Worm (Caenorhabditis elegans) whole organism, L4 larva: ENCODE data around the gene fubl-2.

Source experiments
- F37D6.2 ChIP-seq: sonication (generic microtip); optimal IDR thresholded peaks from 2 replicates; lab custom pipeline; 2016; ENCODE audit warnings: mild to moderate bottlenecking, missing genetic modification characterization, missing compliant biosample characterization
- T26A8.4 ChIP-seq: fragments of 200-800 bp; sonication (Bioruptor generic); IDR thresholded peaks from 2 replicates; pipeline ENCODE4 v1.3.6; 2022; ENCODE audit warnings: missing genetic modification characterization, missing compliant biosample characterization
- Y5F2A.4 ChIP-seq: fragments of 200-800 bp; sonication (Bioruptor generic); optimal IDR thresholded peaks from 2 replicates; lab custom pipeline; 2018; ENCODE audit warnings: mild to moderate bottlenecking, missing genetic modification characterization, missing compliant biosample characterization
- Y75B8A.6 ChIP-seq: fragments of 200-800 bp; sonication (Bioruptor generic); IDR thresholded peaks from 2 replicates; pipeline ENCODE4 v1.3.6; 2022; ENCODE audit warnings: missing genetic modification reagents, missing genetic modification characterization, missing compliant biosample characterization
- ZK546.5 ChIP-seq, 2 experiments: sonication (generic microtip); optimal IDR thresholded peaks; 2 replicates each; lab custom pipeline; 2017; ENCODE audit warnings: missing biosample characterization in 2 of 2, missing genetic modification characterization in 2 of 2
- aly-2 ChIP-seq: sonication (generic microtip); optimal IDR thresholded peaks from 2 replicates; lab custom pipeline; 2018; ENCODE audit warnings: missing biosample characterization, missing genetic modification characterization
- arid-1 ChIP-seq: fragments of 200-800 bp; sonication (Bioruptor generic); conservative IDR thresholded peaks from 2 replicates; pipeline ENCODE4 v1.3.6; 2022; ENCODE audit warnings: missing genetic modification reagents, missing genetic modification characterization, missing compliant biosample characterization
- ceh-44 ChIP-seq: fragments of 200-800 bp; sonication (Bioruptor generic); IDR thresholded peaks from 2 replicates; pipeline ENCODE4 v1.3.6; 2022; ENCODE audit warnings: missing genetic modification reagents, missing genetic modification characterization, missing compliant biosample characterization
- ceh-62 ChIP-seq: sonication (generic microtip); optimal IDR thresholded peaks from 2 replicates; lab custom pipeline; 2017; ENCODE audit warnings: missing biosample characterization, missing genetic modification characterization
- ces-1 ChIP-seq: fragments of 150-350 bp; sonication (generic microtip); optimal IDR thresholded peaks from 4 replicates; lab custom pipeline; 2014; ENCODE audit warnings: missing biosample characterization, missing genetic modification reagents, missing genetic modification characterization
- cey-2 ChIP-seq: sonication (generic microtip); optimal IDR thresholded peaks from 3 replicates; lab custom pipeline; 2017; ENCODE audit warnings: missing genetic modification characterization, mild to moderate bottlenecking, missing compliant biosample characterization, antibody characterized with exemption, borderline replicate concordance; ENCODE audit not compliant: insufficient read depth
- ctbp-1 ChIP-seq: fragments of 200-800 bp; sonication (Bioruptor generic); IDR thresholded peaks from 2 replicates; pipeline ENCODE4 v1.3.6; 2022; ENCODE audit warnings: missing genetic modification reagents, missing genetic modification characterization, missing compliant biosample characterization
- daf-12 ChIP-seq: fragments of 150-350 bp; optimal IDR thresholded peaks from 2 replicates; lab custom pipeline; 2014; ENCODE audit warnings: missing biosample characterization, missing genetic modification reagents, missing genetic modification characterization
- gei-8 ChIP-seq: fragments of 200-800 bp; sonication (Bioruptor generic); optimal IDR thresholded peaks from 2 replicates; lab custom pipeline; 2018; ENCODE audit warnings: mild to moderate bottlenecking, missing genetic modification characterization, missing compliant biosample characterization
- hif-1 ChIP-seq, 2 experiments: sonication (generic microtip); optimal IDR thresholded peaks; 2 replicates each; lab custom pipeline; 2016 to 2017; ENCODE audit warnings: missing compliant biosample characterization in 2 of 2, missing genetic modification characterization in 2 of 2, missing genetic modification reagents in 2 of 2, missing genotype in 2 of 2, mild to moderate bottlenecking in 1 of 2
- hlh-11 ChIP-seq: fragments of 200-800 bp; sonication (Bioruptor generic); optimal IDR thresholded peaks from 2 replicates; lab custom pipeline; 2018; ENCODE audit warnings: mild to moderate bottlenecking, missing genetic modification characterization, missing compliant biosample characterization
- hmg-1.1 ChIP-seq: fragments of 200-800 bp; sonication (Bioruptor generic); IDR thresholded peaks from 2 replicates; pipeline ENCODE4 v1.3.6; 2022; ENCODE audit warnings: missing genetic modification reagents, missing genetic modification characterization, missing compliant biosample characterization
- jun-1 ChIP-seq: fragments of 150-350 bp; optimal IDR thresholded peaks from 2 replicates; lab custom pipeline; 2014; ENCODE audit warnings: missing biosample characterization, missing genetic modification reagents, missing genetic modification characterization
- lin-1 ChIP-seq: fragments of 200-800 bp; sonication (Bioruptor generic); IDR thresholded peaks from 2 replicates; pipeline ENCODE4 v1.3.6; 2022; ENCODE audit warnings: missing genetic modification reagents, missing genetic modification characterization, missing compliant biosample characterization
- lin-13 ChIP-seq: fragments of 150-350 bp; optimal IDR thresholded peaks from 2 replicates; lab custom pipeline; 2014; ENCODE audit warnings: missing biosample characterization, missing genetic modification reagents, missing genetic modification characterization
- lin-38 ChIP-seq: fragments of 200-800 bp; sonication (Bioruptor generic); IDR thresholded peaks from 2 replicates; pipeline ENCODE4 v1.3.6; 2022; ENCODE audit warnings: missing genetic modification reagents, missing genetic modification characterization, missing compliant biosample characterization
- lin-39 ChIP-seq: fragments of 150-350 bp; optimal IDR thresholded peaks from 2 replicates; lab custom pipeline; 2014; ENCODE audit warnings: missing biosample characterization, missing genetic modification reagents, missing genetic modification characterization
- lir-3 ChIP-seq: sonication (generic microtip); optimal IDR thresholded peaks from 2 replicates; lab custom pipeline; 2016; ENCODE audit warnings: mild to moderate bottlenecking, missing genetic modification characterization, missing compliant biosample characterization
- lsy-2 ChIP-seq, 2 experiments: fragments of 150-350 bp in 1 of 2; sonication (generic microtip) in 1 of 2; optimal IDR thresholded peaks; 2 replicates each; lab custom pipeline; 2014 to 2017; ENCODE audit warnings: missing biosample characterization in 2 of 2, missing genetic modification characterization in 2 of 2
- madf-9 ChIP-seq: fragments of 200-800 bp; sonication (Bioruptor generic); conservative IDR thresholded peaks from 2 replicates; pipeline ENCODE4 v1.3.6; 2022; ENCODE audit warnings: missing genetic modification reagents, missing genetic modification characterization, missing compliant biosample characterization
- mdl-1 ChIP-seq, 2 experiments: fragments of 150-350 bp in 1 of 2; sonication (generic microtip) in 1 of 2; optimal IDR thresholded peaks; 2 replicates each; lab custom pipeline; 2014 to 2017; ENCODE audit warnings: missing biosample characterization in 2 of 2, missing genetic modification characterization in 2 of 2
- mes-2 ChIP-seq: sonication (generic microtip); optimal IDR thresholded peaks from 2 replicates; lab custom pipeline; 2016; ENCODE audit warnings: missing genotype, mild to moderate bottlenecking, missing genetic modification characterization, missing compliant biosample characterization; ENCODE audit not compliant: poor library complexity, severe bottlenecking
- mxl-2 ChIP-seq: fragments of 200-800 bp; sonication (Bioruptor generic); conservative IDR thresholded peaks from 2 replicates; pipeline ENCODE4 v1.3.6; 2022; ENCODE audit warnings: missing genetic modification reagents, missing genetic modification characterization, missing compliant biosample characterization
- nhr-10 ChIP-seq: fragments of 150-350 bp; optimal IDR thresholded peaks from 2 replicates; lab custom pipeline; 2014; ENCODE audit warnings: missing biosample characterization, missing genetic modification characterization
- nhr-102 ChIP-seq: sonication (generic microtip); optimal IDR thresholded peaks from 2 replicates; lab custom pipeline; 2016; ENCODE audit warnings: mild to moderate bottlenecking, missing genetic modification characterization, moderate library complexity, missing compliant biosample characterization
- nhr-11 ChIP-seq: fragments of 150-350 bp; optimal IDR thresholded peaks from 2 replicates; lab custom pipeline; 2014; ENCODE audit warnings: missing biosample characterization, missing genetic modification characterization
- nhr-111 ChIP-seq: fragments of 200-800 bp; sonication (Bioruptor generic); optimal IDR thresholded peaks from 2 replicates; lab custom pipeline; 2018; ENCODE audit warnings: mild to moderate bottlenecking, missing genetic modification characterization, missing compliant biosample characterization
- nhr-42 ChIP-seq: fragments of 200-800 bp; sonication (Bioruptor generic); IDR thresholded peaks from 2 replicates; pipeline ENCODE4 v1.3.6; 2022; ENCODE audit warnings: missing genetic modification characterization, missing compliant biosample characterization
- nhr-48 ChIP-seq: sonication (generic microtip); optimal IDR thresholded peaks from 2 replicates; lab custom pipeline; 2016; ENCODE audit warnings: mild to moderate bottlenecking, missing genetic modification characterization, missing compliant biosample characterization
- nhr-77 ChIP-seq: fragments of 150-350 bp; optimal IDR thresholded peaks from 2 replicates; lab custom pipeline; 2014; ENCODE audit warnings: missing biosample characterization, missing genetic modification characterization
- pha-4 ChIP-seq, 2 experiments: fragments of 150-350 bp in 1 of 2; fragments of 200-800 bp in 1 of 2; sonication (Bioruptor generic) in 1 of 2; IDR thresholded peaks in 1 of 2; optimal IDR thresholded peaks in 1 of 2; 2 replicates each; pipeline versions ENCODE4 v1.3.6 to Lab custom; 2014 to 2022; ENCODE audit warnings: missing genetic modification characterization in 2 of 2, missing genetic modification reagents in 2 of 2, missing biosample characterization in 1 of 2, missing compliant biosample characterization in 1 of 2
- php-3 ChIP-seq: fragments of 200-800 bp; sonication (Bioruptor generic); IDR thresholded peaks from 2 replicates; pipeline ENCODE4 v1.3.6; 2022; ENCODE audit warnings: missing genetic modification reagents, missing genetic modification characterization, missing compliant biosample characterization
- rbr-2 ChIP-seq: sonication (generic microtip); optimal IDR thresholded peaks from 2 replicates; lab custom pipeline; 2016; ENCODE audit warnings: missing genotype, missing genetic modification characterization, missing compliant biosample characterization
- saeg-2 ChIP-seq: fragments of 200-800 bp; sonication (Bioruptor generic); IDR thresholded peaks from 2 replicates; pipeline ENCODE4 v1.3.6; 2022; ENCODE audit warnings: missing genetic modification reagents, missing genetic modification characterization, missing compliant biosample characterization
- sdz-12 ChIP-seq: fragments of 200-800 bp; sonication (Bioruptor generic); optimal IDR thresholded peaks from 2 replicates; lab custom pipeline; 2018; ENCODE audit warnings: mild to moderate bottlenecking, missing genetic modification characterization, missing compliant biosample characterization
- set-16 ChIP-seq: fragments of 200-800 bp; sonication (Bioruptor generic); IDR thresholded peaks from 2 replicates; pipeline ENCODE4 v1.3.6; 2022; ENCODE audit warnings: missing genetic modification reagents, missing genetic modification characterization, missing compliant biosample characterization
- snpc-4 ChIP-seq: fragments of 150-350 bp; optimal IDR thresholded peaks from 2 replicates; lab custom pipeline; 2014; ENCODE audit warnings: missing biosample characterization, missing genetic modification characterization
- tra-1 ChIP-seq: fragments of 200-800 bp; sonication (Bioruptor generic); IDR thresholded peaks from 2 replicates; pipeline ENCODE4 v1.3.6; 2022; ENCODE audit warnings: missing genetic modification reagents, missing genetic modification characterization, missing compliant biosample characterization
- unc-62 ChIP-seq, 3 experiments: fragments of 150-350 bp in 1 of 3; sonication (generic microtip); optimal IDR thresholded peaks in 2 of 3; peaks in 1 of 3; 1 replicate in 1 of 3; 2 replicates in 2 of 3; lab custom pipeline; 2014 to 2017; ENCODE audit warnings: missing biosample characterization in 3 of 3, missing genetic modification characterization in 3 of 3, missing genetic modification reagents in 3 of 3, missing genotype in 1 of 3
- zip-11 ChIP-seq: fragments of 200-800 bp; sonication (Bioruptor generic); IDR thresholded peaks from 2 replicates; pipeline ENCODE4 v1.3.6; 2022; ENCODE audit warnings: missing genetic modification characterization, missing compliant biosample characterization
- zip-2 ChIP-seq: fragments of 150-350 bp; optimal IDR thresholded peaks from 2 replicates; lab custom pipeline; 2014; ENCODE audit warnings: missing biosample characterization, missing genetic modification characterization
- ztf-11 ChIP-seq: fragments of 150-350 bp; optimal IDR thresholded peaks from 2 replicates; lab custom pipeline; 2014; ENCODE audit warnings: missing biosample characterization, missing genetic modification characterization
- ztf-7 ChIP-seq: fragments of 150-350 bp; optimal IDR thresholded peaks from 2 replicates; lab custom pipeline; 2014; ENCODE audit warnings: missing biosample characterization, missing genetic modification characterization

Gene fubl-2

DNA sequence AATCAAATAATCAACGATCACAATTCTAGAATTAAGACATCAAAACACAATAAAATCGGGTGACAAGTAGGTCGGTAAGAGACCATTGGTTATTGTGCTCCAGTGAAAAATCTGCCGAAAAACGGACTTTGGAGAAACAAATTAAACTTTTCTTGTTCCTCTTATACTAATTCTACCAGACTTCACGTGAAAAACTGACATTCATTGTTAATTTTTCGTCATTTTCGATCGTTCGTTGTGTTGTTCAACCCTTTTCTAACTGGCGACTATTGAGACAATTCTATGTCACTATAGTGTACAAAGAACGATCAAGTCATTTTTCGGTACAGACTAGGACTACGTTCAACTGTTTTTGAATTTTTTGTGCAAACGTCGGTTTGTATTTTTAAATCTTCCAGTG, 32.9 kb upstream of the fubl-2 start (continued):
- TF ChIP-seq set-16 (no peak), lir-3 (tag; lab: Kevin White, UChicago) (no peak), madf-9 (GFP tag; lab: Robert Waterston, UW) (no peak), rbr-2 (tag; lab: Kevin White, UChicago) (no peak), daf-12 (tag; lab: Kevin White, UChicago) (no peak), T26A8.4 (GFP tag; lab: Robert Waterston, UW) (no peak), ztf-7 (tag; lab: Kevin White, UChicago) (peak; percentile 31), Y75B8A.6 (GFP tag; lab: Robert Waterston, UW) (no peak), pha-4 (GFP tag; IDR thresholded peaks at IDR 0.05; lab: Robert Waterston, UW) (no peak), pha-4 (tag; optimal IDR thresholded peaks at IDR 0.05; lab: Kevin White, UChicago) (no peak), snpc-4 (tag; lab: Kevin White, UChicago) (no peak), nhr-48 (tag; lab: Kevin White, UChicago) (peak; percentile 41), F37D6.2 (tag; lab: Kevin White, UChicago) (no peak), nhr-77 (tag; lab: Kevin White, UChicago) (peak; percentile 29), lin-38 (GFP tag; lab: Robert Waterston, UW) (no peak), ctbp-1 (no peak), aly-2 (tag; lab: Kevin White, UChicago) (no peak), unc-62 (GFP tag; optimal IDR thresholded peaks at IDR 0.05 in 1 of 2; lab: Kevin White, UChicago) (no peak), unc-62 (tag; optimal IDR thresholded peaks at IDR 0.05; lab: Kevin White, UChicago) (no peak), ceh-44 (GFP tag; lab: Robert Waterston, UW) (no peak), hmg-1.1 (GFP tag; lab: Robert Waterston, UW) (no peak), ZK546.5 (tag; optimal IDR thresholded peaks at IDR 0.05; lab: Kevin White, UChicago) (no peak), sdz-12 (no peak), mes-2 (tag; lab: Kevin White, UChicago) (peak; percentile 45), Y5F2A.4 (GFP tag; lab: Kevin White, UChicago) (no peak), hlh-11 (tag; lab: Kevin White, UChicago) (peak; percentile 27), nhr-111 (GFP tag; lab: Kevin White, UChicago) (no peak), lin-39 (no peak), php-3 (no peak), saeg-2 (GFP tag; lab: Robert Waterston, UW) (no peak), nhr-42 (GFP tag; lab: Robert Waterston, UW) (no peak), ces-1 (GFP tag; lab: Kevin White, UChicago) (no peak), hif-1 (tag; optimal IDR thresholded peaks at IDR 0.05; lab: Kevin White, UChicago) (no peak), nhr-11 (tag; lab: Kevin White, UChicago) (no peak)

DNA sequence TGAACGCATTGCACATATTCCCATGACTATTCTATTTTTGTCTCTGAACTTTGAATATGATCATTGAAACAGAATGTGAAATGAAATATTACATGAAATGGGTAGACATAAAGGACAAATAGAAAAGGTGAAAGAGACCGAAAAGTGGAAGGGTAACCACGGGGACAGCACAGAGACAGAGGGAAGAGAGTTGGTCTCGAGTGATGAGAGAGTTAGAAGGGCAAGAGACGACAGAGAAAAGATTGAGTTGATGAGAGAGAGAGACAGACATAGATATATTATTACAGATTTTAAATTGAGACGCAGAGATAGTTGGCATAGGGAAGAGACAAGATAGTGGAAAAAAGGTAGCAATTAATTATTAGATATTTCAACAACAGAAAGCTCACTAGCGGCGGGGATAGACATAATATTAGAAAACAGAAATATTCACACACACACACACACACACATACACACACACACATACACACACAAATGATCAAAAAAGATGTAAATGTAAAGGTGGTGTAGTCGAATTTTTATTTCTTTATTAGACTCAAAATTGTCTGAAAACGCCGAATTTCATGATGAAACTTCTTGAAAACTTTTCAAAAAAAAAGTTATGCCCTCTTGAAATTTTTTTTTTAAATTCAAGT, 29.2 kb upstream of the fubl-2 start:
- no peak for TF ChIP-seq ctbp-1
- TF ChIP-seq saeg-2 (GFP tag; lab: Robert Waterston, UW): no peak
- TF ChIP-seq nhr-10 (tag; lab: Kevin White, UChicago): peak; percentile 88
- no peak for TF ChIP-seq gei-8 (GFP tag; lab: Kevin White, UChicago)
- no peak for TF ChIP-seq Y5F2A.4 (GFP tag; lab: Kevin White, UChicago)
- TF ChIP-seq ztf-11 (tag; lab: Kevin White, UChicago): no peak
- TF ChIP-seq jun-1 (tag; lab: Kevin White, UChicago): no peak
- TF ChIP-seq tra-1: peak; percentile 46; the same call in 1 of the 2 replicates
- TF ChIP-seq unc-62 (GFP tag; optimal IDR thresholded peaks at IDR 0.05 in 1 of 2; lab: Kevin White, UChicago): no peak
- TF ChIP-seq unc-62 (tag; optimal IDR thresholded peaks at IDR 0.05; lab: Kevin White, UChicago): no peak
- peak; percentile 50 to 80 for TF ChIP-seq lsy-2 (tag; optimal IDR thresholded peaks at IDR 0.05; lab: Kevin White, UChicago)
- 0 out of 2 replicates have a peak, but pooled peaks have one; percentile 26 for TF ChIP-seq lin-1 (GFP tag; lab: Robert Waterston, UW)
- no peak for TF ChIP-seq zip-11 (GFP tag; lab: Robert Waterston, UW)
- TF ChIP-seq zip-2 (tag; lab: Kevin White, UChicago): no peak
- TF ChIP-seq mdl-1 (tag; optimal IDR thresholded peaks at IDR 0.05; lab: Kevin White, UChicago): peak; percentile 46 to 71
- TF ChIP-seq arid-1 (GFP tag; lab: Robert Waterston, UW): 0 out of 2 replicates have a peak, but pooled peaks have one; percentile 28
- TF ChIP-seq nhr-102: no peak
- TF ChIP-seq mxl-2: no peak
- TF ChIP-seq ceh-44 (GFP tag; lab: Robert Waterston, UW): no peak
- no peak for TF ChIP-seq cey-2
- peak; percentile 16 for TF ChIP-seq ztf-7 (tag; lab: Kevin White, UChicago)
- TF ChIP-seq lin-13 (GFP tag; lab: Kevin White, UChicago): peak; percentile 4
- no peak for TF ChIP-seq ceh-62
